Fruit fly (Drosophila melanogaster) whole organism, embryonic: ENCODE data around the gene fal.

Source experiments
- ATbp ChIP-seq: fragments of 200-800 bp; sonication (Bioruptor generic); optimal IDR thresholded peaks from 2 replicates; lab custom pipeline; 2017; ENCODE audit warnings: missing biosample characterization, mild to moderate bottlenecking, missing genetic modification characterization, missing genetic modification reagents
- BtbVII ChIP-seq: fragments of 200-800 bp; sonication (Bioruptor generic); optimal IDR thresholded peaks from 3 replicates; lab custom pipeline; 2017; ENCODE audit warnings: missing biosample characterization, mild to moderate bottlenecking, missing genetic modification characterization
- CG10366 ChIP-seq: fragments of 200-800 bp; sonication (Bioruptor generic); IDR thresholded peaks from 2 replicates; pipeline ENCODE4 v1.3.6; 2022; ENCODE audit warnings: missing biosample characterization, missing genetic modification characterization
- CG10543 ChIP-seq: fragments of 200-800 bp; sonication (Bioruptor generic); optimal IDR thresholded peaks from 3 replicates; lab custom pipeline; 2017; ENCODE audit warnings: missing biosample characterization, mild to moderate bottlenecking, missing genetic modification characterization, moderate library complexity
- CG11085 ChIP-seq: fragments of 200-800 bp; sonication (Bioruptor generic); IDR thresholded peaks from 2 replicates; pipeline ENCODE4 v1.3.6; 2022; ENCODE audit warnings: missing biosample characterization, missing genetic modification characterization
- CG11398 ChIP-seq: fragments of 200-800 bp; sonication (Bioruptor generic); optimal IDR thresholded peaks from 2 replicates; lab custom pipeline; 2016; ENCODE audit warnings: missing biosample characterization, missing genetic modification characterization
- CG1233 ChIP-seq: fragments of 200-800 bp; sonication (Bioruptor generic); optimal IDR thresholded peaks from 4 replicates; lab custom pipeline; 2018; ENCODE audit warnings: missing biosample characterization, mild to moderate bottlenecking, missing genetic modification characterization
- CG12659 ChIP-seq: fragments of 200-800 bp; sonication (Bioruptor generic); optimal IDR thresholded peaks from 3 replicates; lab custom pipeline; 2017; ENCODE audit warnings: mild to moderate bottlenecking, missing biosample characterization, missing genetic modification reagents, missing genetic modification characterization
- CG13287 ChIP-seq: fragments of 200-800 bp; sonication (Bioruptor generic); IDR thresholded peaks from 2 replicates; pipeline ENCODE4 v1.3.6; 2022; ENCODE audit warnings: missing biosample characterization, missing genetic modification characterization; ENCODE audit not compliant: partially characterized antibody
- CG14860 ChIP-seq: fragments of 200-800 bp; sonication (Bioruptor generic); IDR thresholded peaks from 3 replicates; pipeline ENCODE4 v1.3.6; 2022; ENCODE audit warnings: missing biosample characterization, missing genetic modification characterization; ENCODE audit not compliant: partially characterized antibody
- CG15269 ChIP-seq: fragments of 200-800 bp; sonication (Bioruptor generic); optimal IDR thresholded peaks from 2 replicates; lab custom pipeline; 2018; ENCODE audit warnings: missing biosample characterization, mild to moderate bottlenecking, missing genetic modification characterization, moderate library complexity
- CG15514 ChIP-seq: fragments of 200-800 bp; sonication (Bioruptor generic); optimal IDR thresholded peaks from 3 replicates; lab custom pipeline; 2017; ENCODE audit warnings: missing biosample characterization, missing genetic modification characterization, mild to moderate bottlenecking, moderate library complexity, missing genetic modification reagents
- CG16815 ChIP-seq: fragments of 200-800 bp; sonication (Bioruptor generic); optimal IDR thresholded peaks from 3 replicates; lab custom pipeline; 2017; ENCODE audit warnings: missing biosample characterization, mild to moderate bottlenecking, missing genetic modification characterization
- CG2712 ChIP-seq: fragments of 200-800 bp; optimal IDR thresholded peaks from 3 replicates; lab custom pipeline; 2019; ENCODE audit warnings: missing biosample characterization, mild to moderate bottlenecking, missing genetic modification characterization, moderate library complexity
- CG31441 ChIP-seq: fragments of 200-800 bp; sonication (Bioruptor generic); IDR thresholded peaks from 2 replicates; pipeline ENCODE4 v1.3.6; 2022; ENCODE audit warnings: missing biosample characterization, missing genetic modification characterization
- CG3163 ChIP-seq: fragments of 200-800 bp; sonication (Bioruptor generic); optimal IDR thresholded peaks from 3 replicates; lab custom pipeline; 2016; ENCODE audit warnings: missing biosample characterization, missing genetic modification characterization
- CG6254 ChIP-seq: fragments of 200-800 bp; sonication (Bioruptor generic); optimal IDR thresholded peaks from 3 replicates; lab custom pipeline; 2017; ENCODE audit warnings: mild to moderate bottlenecking, missing biosample characterization, missing genetic modification reagents, missing genetic modification characterization
- CG7357 ChIP-seq: fragments of 200-800 bp; sonication (Bioruptor generic); IDR thresholded peaks from 3 replicates; pipeline ENCODE4 v1.3.6; 2022; ENCODE audit warnings: missing biosample characterization, missing genetic modification characterization
- CG8281 ChIP-seq: fragments of 200-800 bp; sonication (Bioruptor generic); optimal IDR thresholded peaks from 2 replicates; lab custom pipeline; 2018; ENCODE audit warnings: missing biosample characterization, mild to moderate bottlenecking, missing genetic modification characterization, moderate library complexity
- CG8478 ChIP-seq: fragments of >200 bp; optimal IDR thresholded peaks from 2 replicates; lab custom pipeline; 2018
- CoRest ChIP-seq: fragments of 200-800 bp; sonication (Bioruptor generic); optimal IDR thresholded peaks from 3 replicates; lab custom pipeline; 2018; ENCODE audit warnings: missing biosample characterization, mild to moderate bottlenecking, missing genetic modification characterization, moderate library complexity
- Dad ChIP-seq: fragments of 200-800 bp; sonication (Bioruptor generic); optimal IDR thresholded peaks from 3 replicates; lab custom pipeline; 2016; ENCODE audit warnings: missing biosample characterization, missing genetic modification characterization
- HLH4C ChIP-seq: fragments of 200-800 bp; sonication (Bioruptor generic); IDR thresholded peaks from 3 replicates; pipeline ENCODE4 v1.3.6; 2022; ENCODE audit warnings: missing biosample characterization, missing genetic modification characterization; ENCODE audit not compliant: partially characterized antibody
- Hr78 ChIP-seq, 2 experiments: fragments of 200-800 bp in 1 of 2; fragments of >200 bp in 1 of 2; sonication (Bioruptor generic) in 1 of 2; optimal IDR thresholded peaks; 2 replicates each; lab custom pipeline; 2017 to 2019; ENCODE audit warnings: missing biosample characterization in 2 of 2, missing genetic modification characterization in 2 of 2, mild to moderate bottlenecking in 1 of 2, moderate library complexity in 1 of 2
- Hsf ChIP-seq: fragments of 200-800 bp; sonication (Bioruptor generic); optimal IDR thresholded peaks from 3 replicates; lab custom pipeline; 2016; ENCODE audit warnings: missing biosample characterization, missing genetic modification characterization
- Jarid2 ChIP-seq: fragments of 200-800 bp; sonication (Bioruptor generic); optimal IDR thresholded peaks from 3 replicates; lab custom pipeline; 2017; ENCODE audit warnings: mild to moderate bottlenecking, missing biosample characterization, missing genetic modification reagents, missing genetic modification characterization
- MBD-R2 ChIP-seq: fragments of 200-800 bp; sonication (Bioruptor generic); IDR thresholded peaks from 2 replicates; pipeline ENCODE4 v1.3.6; 2022; ENCODE audit warnings: missing biosample characterization, missing genetic modification characterization
- Nf-YB ChIP-seq: fragments of 200-800 bp; sonication (Bioruptor generic); optimal IDR thresholded peaks from 3 replicates; lab custom pipeline; 2019; ENCODE audit warnings: missing biosample characterization, mild to moderate bottlenecking, missing genetic modification characterization, moderate library complexity
- Nf-YC ChIP-seq: fragments of 200-800 bp; optimal IDR thresholded peaks from 3 replicates; lab custom pipeline; 2019; ENCODE audit warnings: missing biosample characterization, mild to moderate bottlenecking, missing genetic modification characterization, moderate library complexity
- Six4 ChIP-seq: fragments of 200-800 bp; sonication (Bioruptor generic); optimal IDR thresholded peaks from 2 replicates; lab custom pipeline; 2016; ENCODE audit warnings: missing biosample characterization, missing genetic modification characterization
- Stat92E ChIP-seq, 3 experiments: fragments of >200 bp in 2 of 3; fragments of 200-800 bp in 1 of 3; sonication (Bioruptor generic) in 1 of 3; optimal IDR thresholded peaks; 2 replicates each; lab custom pipeline; 2017 to 2019; ENCODE audit warnings: missing biosample characterization in 3 of 3, missing genetic modification characterization in 3 of 3, mild to moderate bottlenecking in 1 of 3, moderate library complexity in 1 of 3
- Taf1 ChIP-seq: fragments of 200-800 bp; sonication (Bioruptor generic); IDR thresholded peaks from 2 replicates; pipeline ENCODE4 v1.3.6; 2022; ENCODE audit warnings: missing biosample characterization, missing genetic modification characterization
- Usf ChIP-seq: fragments of 200-800 bp; sonication (Bioruptor generic); optimal IDR thresholded peaks from 2 replicates; lab custom pipeline; 2017; ENCODE audit warnings: missing genotype, missing biosample characterization, missing genetic modification characterization
- Xbp1 ChIP-seq: fragments of 200-800 bp; sonication (Bioruptor generic); optimal IDR thresholded peaks from 3 replicates; lab custom pipeline; 2016; ENCODE audit warnings: missing biosample characterization, mild to moderate bottlenecking, missing genetic modification characterization
- Xrp1 ChIP-seq: fragments of 200-800 bp; sonication (Bioruptor generic); IDR thresholded peaks from 2 replicates; pipeline ENCODE4 v1.3.6; 2022; ENCODE audit warnings: missing biosample characterization, missing genetic modification characterization
- ab ChIP-seq: fragments of 200-800 bp; sonication (Bioruptor generic); optimal IDR thresholded peaks from 2 replicates; lab custom pipeline; 2016; ENCODE audit warnings: missing biosample characterization, missing genetic modification characterization
- ash1 ChIP-seq: fragments of 200-800 bp; sonication (Bioruptor generic); optimal IDR thresholded peaks from 2 replicates; lab custom pipeline; 2018; ENCODE audit warnings: missing biosample characterization, mild to moderate bottlenecking, missing genetic modification characterization
- bigmax ChIP-seq: fragments of 200-800 bp; sonication (Bioruptor generic); optimal IDR thresholded peaks from 2 replicates; lab custom pipeline; 2018; ENCODE audit warnings: missing biosample characterization, mild to moderate bottlenecking, missing genetic modification characterization
- crc ChIP-seq: fragments of 200-800 bp; sonication (Bioruptor generic); optimal IDR thresholded peaks from 2 replicates; lab custom pipeline; 2016; ENCODE audit warnings: missing biosample characterization, missing genetic modification characterization
- dati ChIP-seq: fragments of 200-800 bp; sonication (Bioruptor generic); IDR thresholded peaks from 2 replicates; pipeline ENCODE4 v1.3.6; 2022; ENCODE audit warnings: missing biosample characterization, missing genetic modification characterization
- dpn ChIP-seq, 2 experiments: fragments of 200-800 bp; sonication (Bioruptor generic); optimal IDR thresholded peaks; 3 replicates each; lab custom pipeline; 2016; ENCODE audit warnings: missing biosample characterization in 2 of 2, missing genetic modification characterization in 2 of 2
- gce ChIP-seq: fragments of 200-800 bp; sonication (Bioruptor generic); IDR thresholded peaks from 3 replicates; pipeline ENCODE4 v1.3.6; 2022; ENCODE audit warnings: missing biosample characterization, missing genetic modification characterization
- ham ChIP-seq: fragments of 200-800 bp; sonication (Bioruptor generic); IDR thresholded peaks from 2 replicates; pipeline ENCODE4 v1.3.6; 2022; ENCODE audit warnings: missing biosample characterization, missing genetic modification characterization
- ken ChIP-seq: fragments of 200-800 bp; sonication (Bioruptor generic); IDR thresholded peaks from 3 replicates; pipeline ENCODE4 v1.3.6; 2022; ENCODE audit warnings: missing biosample characterization, missing genetic modification characterization
- lmd ChIP-seq: fragments of 200-800 bp; sonication (Bioruptor generic); IDR thresholded peaks from 2 replicates; pipeline ENCODE4 v1.3.6; 2022; ENCODE audit warnings: missing biosample characterization, missing genetic modification characterization
- nom ChIP-seq: fragments of 200-800 bp; sonication (Bioruptor generic); optimal IDR thresholded peaks from 2 replicates; lab custom pipeline; 2017; ENCODE audit warnings: missing biosample characterization, missing genetic modification characterization, mild to moderate bottlenecking, moderate library complexity, missing genetic modification reagents
- run ChIP-seq: fragments of 200-800 bp; sonication (Bioruptor generic); optimal IDR thresholded peaks from 3 replicates; lab custom pipeline; 2018; ENCODE audit warnings: missing biosample characterization, mild to moderate bottlenecking, missing genetic modification characterization
- sd ChIP-seq: fragments of 200-800 bp; sonication (Bioruptor generic); optimal IDR thresholded peaks from 3 replicates; lab custom pipeline; 2018; ENCODE audit warnings: missing biosample characterization, mild to moderate bottlenecking, missing genetic modification characterization, moderate library complexity
- seq ChIP-seq: fragments of 200-800 bp; sonication (Bioruptor generic); IDR thresholded peaks from 2 replicates; pipeline ENCODE4 v1.3.6; 2022; ENCODE audit warnings: missing biosample characterization, missing genetic modification characterization
- wor ChIP-seq: fragments of 200-800 bp; sonication (Bioruptor generic); IDR thresholded peaks from 2 replicates; pipeline ENCODE4 v1.3.6; 2022; ENCODE audit warnings: missing biosample characterization, missing genetic modification characterization
- zfh1 ChIP-seq: fragments of 200-800 bp; sonication (Bioruptor generic); IDR thresholded peaks from 3 replicates; pipeline ENCODE4 v1.3.6; 2022; ENCODE audit warnings: missing biosample characterization, missing genetic modification characterization

The fal gene

dm6 chr3L:19338234-19338633, 43.9 kb downstream of the fal start (continued):
- no peak for TF ChIP-seq ab (GFP tag; lab: Kevin White, UChicago)
- no peak for TF ChIP-seq Stat92E (GFP tag; optimal IDR thresholded peaks at IDR 0.05; lab: Kevin White, UChicago)
- TF ChIP-seq BtbVII, result no peak
- TF ChIP-seq ken, result no peak
- no peak for TF ChIP-seq CG15514 (GFP tag; lab: Kevin White, UChicago)
- no peak for TF ChIP-seq Dad (GFP tag; lab: Kevin White, UChicago)
- no peak for TF ChIP-seq CG6254 (GFP tag; lab: Kevin White, UChicago)
- TF ChIP-seq CG2712 (tag; lab: Kevin White, UChicago), result peak; percentile 80
- no peak for TF ChIP-seq nom (GFP tag; lab: Kevin White, UChicago)
- TF ChIP-seq CG31441 (GFP tag; lab: Robert Waterston, UW), result peak; percentile 70
- no peak for TF ChIP-seq CG16815 (GFP tag; lab: Kevin White, UChicago)
- no peak for TF ChIP-seq MBD-R2 (GFP tag; lab: Robert Waterston, UW)
- no peak for TF ChIP-seq Jarid2 (GFP tag; lab: Kevin White, UChicago)
- no peak for TF ChIP-seq CG8478 (lab: Kevin White, UChicago)
- no peak for TF ChIP-seq ash1 (GFP tag; lab: Kevin White, UChicago)
- peak; percentile 67 for TF ChIP-seq Xrp1 (GFP tag; lab: Robert Waterston, UW)
- TF ChIP-seq Hr78 (GFP tag; optimal IDR thresholded peaks at IDR 0.05; lab: Kevin White, UChicago), result no peak
- no peak for TF ChIP-seq CG13287
- TF ChIP-seq Xbp1 (GFP tag; lab: Kevin White, UChicago), result peak; percentile 30
- TF ChIP-seq sd, result no peak
- TF ChIP-seq CG10543 (GFP tag; lab: Kevin White, UChicago), result no peak
- TF ChIP-seq CG11398 (GFP tag; lab: Kevin White, UChicago), result no peak
- no peak for TF ChIP-seq ham (GFP tag; lab: Robert Waterston, UW)
- TF ChIP-seq gce (GFP tag; lab: Robert Waterston, UW), result 0 out of 3 replicates have a peak, but pooled peaks have one; percentile 21
- no peak for TF ChIP-seq run
- TF ChIP-seq CG15269 (tag; lab: Kevin White, UChicago), result peak; percentile 50
- no peak for TF ChIP-seq CG3163 (GFP tag; lab: Kevin White, UChicago)
- TF ChIP-seq dati (GFP tag; lab: Robert Waterston, UW), result no peak
- TF ChIP-seq CG11085 (GFP tag; lab: Robert Waterston, UW), result no peak
- no peak for TF ChIP-seq ATbp (GFP tag; lab: Kevin White, UChicago)
- TF ChIP-seq dpn (GFP tag; optimal IDR thresholded peaks at IDR 0.05; lab: Kevin White, UChicago), result peak in 1 of 2 experiments; percentile 21
- no peak for TF ChIP-seq CG8281 (tag; lab: Kevin White, UChicago)
- TF ChIP-seq CG1233 (GFP tag; lab: Kevin White, UChicago), result no peak
- TF ChIP-seq lmd (GFP tag; lab: Robert Waterston, UW), result peak; percentile 56
- no peak for TF ChIP-seq Taf1 (GFP tag; lab: Robert Waterston, UW)
- TF ChIP-seq crc, result no peak
- no peak for TF ChIP-seq Nf-YB (GFP tag; lab: Kevin White, UChicago)
- TF ChIP-seq Nf-YC (tag; lab: Kevin White, UChicago), result no peak
- TF ChIP-seq Usf (GFP tag; lab: Kevin White, UChicago), result no peak
- no peak for TF ChIP-seq seq (GFP tag; lab: Robert Waterston, UW)
- peak; percentile 46 for TF ChIP-seq CoRest (tag; lab: Kevin White, UChicago)
- no peak for TF ChIP-seq HLH4C
- no peak for TF ChIP-seq zfh1 (GFP tag; lab: Robert Waterston, UW)
- TF ChIP-seq wor (GFP tag; lab: Robert Waterston, UW), result 0 out of 2 replicates have a peak, but pooled peaks have one; percentile 13
- TF ChIP-seq Hsf (GFP tag; lab: Kevin White, UChicago), result no peak
- TF ChIP-seq CG12659 (GFP tag; lab: Kevin White, UChicago), result no peak
- TF ChIP-seq CG7357 (GFP tag; lab: Robert Waterston, UW), result no peak
- TF ChIP-seq bigmax (GFP tag; lab: Kevin White, UChicago), result no peak
- peak; percentile 24; the same call in 1 of the 2 replicates for TF ChIP-seq CG10366 (GFP tag; lab: Robert Waterston, UW)
- no peak for TF ChIP-seq Six4 (GFP tag; lab: Kevin White, UChicago)
- TF ChIP-seq CG14860 (GFP tag; lab: Robert Waterston, UW), result no peak
